Worm (Caenorhabditis elegans): ENCODE data around the gene rev-3.

DNA sequence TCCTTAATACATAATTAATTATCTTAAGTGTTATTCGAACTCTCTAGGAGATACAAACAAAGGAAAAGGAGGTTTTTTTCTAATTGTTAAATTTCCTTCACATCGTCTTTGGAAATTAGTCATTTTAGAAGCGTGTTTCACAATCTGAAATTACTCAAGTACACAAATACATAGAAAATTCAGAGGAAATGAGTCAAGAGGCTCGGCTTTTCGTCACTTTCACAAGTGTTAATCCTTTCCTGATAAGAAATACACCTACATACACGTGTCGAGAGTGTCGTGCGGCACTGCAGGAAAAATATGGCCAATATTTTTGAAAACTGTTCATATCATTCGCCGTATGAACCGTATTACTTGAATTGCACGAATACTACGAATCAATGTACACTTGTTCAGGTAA lies 43.3 kb downstream of the rev-3 start, which contains the start of gene B0244.4:
- TF ChIP-seq egl-27 (tag; optimal IDR thresholded peaks at IDR 0.05) (no peak), tbx-2 (tag; optimal IDR thresholded peaks at IDR 0.05) (no peak), lin-13 (GFP tag; optimal IDR thresholded peaks at IDR 0.05) (no peak), mdl-1 (tag; optimal IDR thresholded peaks at IDR 0.05) (no peak), lsy-2 (tag; optimal IDR thresholded peaks at IDR 0.05) (no peak), pqm-1 (tag; optimal IDR thresholded peaks at IDR 0.05) (no peak), nhr-85 (tag) (no peak)

Measured in whole organism, L1 larva.